Fruit fly (Drosophila melanogaster): ENCODE results near the gene RYa-R.

Gene RYa-R

dm6 chr3R:26952857-26953477 is 43.8 kb upstream of the RYa-R start:
- TF ChIP-seq tup (GFP tag; optimal IDR thresholded peaks at IDR 0.05) (no peak), mirr (GFP tag; optimal IDR thresholded peaks at IDR 0.05) (peak; percentile 33), CG7987 (GFP tag; optimal IDR thresholded peaks at IDR 0.05) (peak; percentile 6), Pdp1 (GFP tag; optimal IDR thresholded peaks at IDR 0.05) (peak in 1 of 2 experiments; percentile 33), Deaf1 (tag; optimal IDR thresholded peaks at IDR 0.05) (peak; percentile 3), Dbx (GFP tag; IDR thresholded peaks at IDR 0.05) (no peak), otp (GFP tag; IDR thresholded peaks at IDR 0.05) (0 out of 3 replicates have a peak, but pooled peaks have one; percentile 14), CG6854 (GFP tag; optimal IDR thresholded peaks at IDR 0.05) (no peak), hb (GFP tag; IDR thresholded peaks at IDR 0.05; ENCODE audit: partially characterized antibody) (no peak), kay (GFP tag; optimal IDR thresholded peaks at IDR 0.05) (no peak), CG32767 (GFP tag; IDR thresholded peaks at IDR 0.05) (0 out of 2 replicates have a peak, but pooled peaks have one; percentile 30), Hr78 (GFP tag; optimal IDR thresholded peaks at IDR 0.05) (no peak), CG31365 (tag; optimal IDR thresholded peaks at IDR 0.05) (no peak), Chrac-16 (GFP tag; optimal IDR thresholded peaks at IDR 0.05) (no peak), CG4328 (GFP tag; optimal IDR thresholded peaks at IDR 0.05) (no peak), caup (GFP tag; optimal IDR thresholded peaks at IDR 0.05; ENCODE audit: severe bottlenecking) (no peak), chinmo (GFP tag; IDR thresholded peaks at IDR 0.05; ENCODE audit: partially characterized antibody) (0 out of 4 replicates have a peak, but pooled peaks have one; percentile 65), knrl (GFP tag; IDR thresholded peaks at IDR 0.05; ENCODE audit: partially characterized antibody) (0 out of 3 replicates have a peak, but pooled peaks have one; percentile 36), jigr1 (GFP tag; IDR thresholded peaks at IDR 0.05) (no peak), HHEX (GFP tag; optimal IDR thresholded peaks at IDR 0.05) (no peak), sens (GFP tag) (peak; percentile 41), CG4282 (GFP tag; optimal IDR thresholded peaks at IDR 0.05) (no peak), al (GFP tag; IDR thresholded peaks at IDR 0.05) (no peak), Bgb (GFP tag; IDR thresholded peaks at IDR 0.05; ENCODE audit: partially characterized antibody) (peak; percentile 22; the same call in 1 of the 2 replicates), CG12104 (GFP tag; optimal IDR thresholded peaks at IDR 0.05) (no peak), lola (GFP tag; optimal IDR thresholded peaks at IDR 0.05) (no peak), Hand (GFP tag; optimal IDR thresholded peaks at IDR 0.05) (no peak), pb (GFP tag; optimal IDR thresholded peaks at IDR 0.05) (no peak), D19B (GFP tag; optimal IDR thresholded peaks at IDR 0.05) (no peak), grn (GFP tag; optimal IDR thresholded peaks at IDR 0.05) (peak; percentile 70), sob (GFP tag; IDR thresholded peaks at IDR 0.05) (0 out of 2 replicates have a peak, but pooled peaks have one; percentile 9), CG15479 (GFP tag; optimal IDR thresholded peaks at IDR 0.05) (no peak), CG5245 (GFP tag; optimal IDR thresholded peaks at IDR 0.05) (no peak), CG8290 (GFP tag; optimal IDR thresholded peaks at IDR 0.05) (no peak), CG8290 (tag; optimal IDR thresholded peaks at IDR 0.05) (peak in 1 of 2 experiments; percentile 33), vnd (GFP tag; IDR thresholded peaks at IDR 0.05; ENCODE audit: partially characterized antibody) (no peak), Rfx (GFP tag; IDR thresholded peaks at IDR 0.05) (0 out of 2 replicates have a peak, but pooled peaks have one; percentile 4), dysf (GFP tag; IDR thresholded peaks at IDR 0.05) (0 out of 3 replicates have a peak, but pooled peaks have one; percentile 8), cato (GFP tag; optimal IDR thresholded peaks at IDR 0.05; ENCODE audit: borderline replicate concordance) (no peak), pros (GFP tag; optimal IDR thresholded peaks at IDR 0.05) (peak; percentile 91)

Data from whole organism, embryonic.